Worm (Caenorhabditis elegans) whole organism, L4 larva: Measurements from ENCODE around the gene K07C5.13.

Source experiments
- F26F4.8 ChIP-seq: fragments of 200-800 bp; sonication (Bioruptor generic); conservative IDR thresholded peaks from 2 replicates; pipeline ENCODE4 v1.3.6; 2022; ENCODE audit warnings: missing genetic modification characterization, missing compliant biosample characterization
- Y105C5A.15 ChIP-seq: fragments of 200-800 bp; sonication (Bioruptor generic); IDR thresholded peaks from 2 replicates; pipeline ENCODE4 v1.3.6; 2022; ENCODE audit warnings: missing genetic modification characterization, missing compliant biosample characterization
- Y5F2A.4 ChIP-seq: fragments of 200-800 bp; sonication (Bioruptor generic); optimal IDR thresholded peaks from 2 replicates; lab custom pipeline; 2018; ENCODE audit warnings: mild to moderate bottlenecking, missing genetic modification characterization, missing compliant biosample characterization
- Y75B8A.6 ChIP-seq: fragments of 200-800 bp; sonication (Bioruptor generic); IDR thresholded peaks from 2 replicates; pipeline ENCODE4 v1.3.6; 2022; ENCODE audit warnings: missing genetic modification reagents, missing genetic modification characterization, missing compliant biosample characterization
- ZK546.5 ChIP-seq, 2 experiments: sonication (generic microtip); optimal IDR thresholded peaks; 2 replicates each; lab custom pipeline; 2017; ENCODE audit warnings: missing biosample characterization in 2 of 2, missing genetic modification characterization in 2 of 2
- ama-1 ChIP-seq: fragments of 150-350 bp; optimal IDR thresholded peaks from 2 replicates; lab custom pipeline; 2014; ENCODE audit warnings: inconsistent platforms, mixed read lengths
- arid-1 ChIP-seq: fragments of 200-800 bp; sonication (Bioruptor generic); conservative IDR thresholded peaks from 2 replicates; pipeline ENCODE4 v1.3.6; 2022; ENCODE audit warnings: missing genetic modification reagents, missing genetic modification characterization, missing compliant biosample characterization
- attf-4 ChIP-seq: sonication (generic microtip); optimal IDR thresholded peaks from 3 replicates; lab custom pipeline; 2017; ENCODE audit warnings: missing biosample characterization, missing genetic modification characterization
- ceh-28 ChIP-seq: fragments of 150-350 bp; optimal IDR thresholded peaks from 2 replicates; lab custom pipeline; 2014; ENCODE audit warnings: missing biosample characterization, missing genetic modification reagents, missing genetic modification characterization
- ceh-44 ChIP-seq: fragments of 200-800 bp; sonication (Bioruptor generic); IDR thresholded peaks from 2 replicates; pipeline ENCODE4 v1.3.6; 2022; ENCODE audit warnings: missing genetic modification reagents, missing genetic modification characterization, missing compliant biosample characterization
- ceh-62 ChIP-seq: sonication (generic microtip); optimal IDR thresholded peaks from 2 replicates; lab custom pipeline; 2017; ENCODE audit warnings: missing biosample characterization, missing genetic modification characterization
- ces-1 ChIP-seq: fragments of 150-350 bp; sonication (generic microtip); optimal IDR thresholded peaks from 4 replicates; lab custom pipeline; 2014; ENCODE audit warnings: missing biosample characterization, missing genetic modification reagents, missing genetic modification characterization
- ctbp-1 ChIP-seq: fragments of 200-800 bp; sonication (Bioruptor generic); IDR thresholded peaks from 2 replicates; pipeline ENCODE4 v1.3.6; 2022; ENCODE audit warnings: missing genetic modification reagents, missing genetic modification characterization, missing compliant biosample characterization
- daf-16 ChIP-seq, 3 experiments: sonication (generic microtip); optimal IDR thresholded peaks; 2 replicates each; lab custom pipeline; 2016 to 2017; ENCODE audit warnings: missing genetic modification characterization in 3 of 3, missing genetic modification reagents in 3 of 3, mild to moderate bottlenecking in 2 of 3, missing compliant biosample characterization in 2 of 3, missing biosample characterization in 1 of 3, moderate library complexity in 1 of 3
- daf-8 ChIP-seq: fragments of 200-800 bp; sonication (Bioruptor generic); IDR thresholded peaks from 2 replicates; pipeline ENCODE4 v1.3.6; 2022; ENCODE audit warnings: missing genetic modification characterization, missing compliant biosample characterization
- dmd-8 ChIP-seq: fragments of 200-800 bp; sonication (Bioruptor generic); IDR thresholded peaks from 2 replicates; pipeline ENCODE4 v1.3.6; 2022; ENCODE audit warnings: missing genetic modification characterization, missing compliant biosample characterization
- dmd-9 ChIP-seq: fragments of 200-800 bp; sonication (Bioruptor generic); IDR thresholded peaks from 2 replicates; pipeline ENCODE4 v1.3.6; 2022; ENCODE audit warnings: missing genetic modification reagents, missing genetic modification characterization, missing compliant biosample characterization
- duxl-1 ChIP-seq: sonication (generic microtip); optimal IDR thresholded peaks from 2 replicates; lab custom pipeline; 2016; ENCODE audit warnings: mild to moderate bottlenecking, missing genetic modification characterization, moderate library complexity, missing compliant biosample characterization; ENCODE audit not compliant: poor library complexity
- dve-1 ChIP-seq: sonication (generic microtip); optimal IDR thresholded peaks from 2 replicates; lab custom pipeline; 2017; ENCODE audit warnings: antibody characterized with exemption, mild to moderate bottlenecking, missing genetic modification characterization, missing compliant biosample characterization; ENCODE audit not compliant: insufficient read depth
- egl-27 ChIP-seq: sonication (generic microtip); optimal IDR thresholded peaks from 3 replicates; lab custom pipeline; 2017; ENCODE audit warnings: missing biosample characterization, missing genetic modification reagents, missing genetic modification characterization
- egl-43 ChIP-seq: fragments of 200-800 bp; sonication (Bioruptor generic); IDR thresholded peaks from 2 replicates; pipeline ENCODE4 v1.3.6; 2022; ENCODE audit warnings: missing genetic modification reagents, missing genetic modification characterization, missing compliant biosample characterization
- gei-8 ChIP-seq: fragments of 200-800 bp; sonication (Bioruptor generic); optimal IDR thresholded peaks from 2 replicates; lab custom pipeline; 2018; ENCODE audit warnings: mild to moderate bottlenecking, missing genetic modification characterization, missing compliant biosample characterization
- hlh-11 ChIP-seq: fragments of 200-800 bp; sonication (Bioruptor generic); optimal IDR thresholded peaks from 2 replicates; lab custom pipeline; 2018; ENCODE audit warnings: mild to moderate bottlenecking, missing genetic modification characterization, missing compliant biosample characterization
- jun-1 ChIP-seq: fragments of 150-350 bp; optimal IDR thresholded peaks from 2 replicates; lab custom pipeline; 2014; ENCODE audit warnings: missing biosample characterization, missing genetic modification reagents, missing genetic modification characterization
- lim-7 ChIP-seq: fragments of 200-800 bp; sonication (Bioruptor generic); IDR thresholded peaks from 2 replicates; pipeline ENCODE4 v1.3.6; 2022; ENCODE audit warnings: missing genetic modification characterization, missing compliant biosample characterization
- lin-13 ChIP-seq: fragments of 150-350 bp; optimal IDR thresholded peaks from 2 replicates; lab custom pipeline; 2014; ENCODE audit warnings: missing biosample characterization, missing genetic modification reagents, missing genetic modification characterization
- lin-15B ChIP-seq: fragments of 150-350 bp; sonication (generic microtip); optimal IDR thresholded peaks from 3 replicates; lab custom pipeline; 2014; ENCODE audit warnings: missing biosample characterization, missing genetic modification characterization
- lin-29 ChIP-seq: fragments of 200-800 bp; sonication (Bioruptor generic); IDR thresholded peaks from 2 replicates; pipeline ENCODE4 v1.3.6; 2022; ENCODE audit warnings: missing genetic modification reagents, missing genetic modification characterization, missing compliant biosample characterization
- lin-39 ChIP-seq: fragments of 150-350 bp; optimal IDR thresholded peaks from 2 replicates; lab custom pipeline; 2014; ENCODE audit warnings: missing biosample characterization, missing genetic modification reagents, missing genetic modification characterization
- madf-5 ChIP-seq, 2 experiments: fragments of 200-800 bp; sonication (Bioruptor generic); IDR thresholded peaks; 2 replicates each; pipeline ENCODE4 v1.3.6; 2022; ENCODE audit warnings: missing compliant biosample characterization in 2 of 2, missing genetic modification characterization in 2 of 2
- mdl-1 ChIP-seq, 2 experiments: fragments of 150-350 bp in 1 of 2; sonication (generic microtip) in 1 of 2; optimal IDR thresholded peaks; 2 replicates each; lab custom pipeline; 2014 to 2017; ENCODE audit warnings: missing biosample characterization in 2 of 2, missing genetic modification characterization in 2 of 2
- mdt-29 ChIP-seq: fragments of 200-800 bp; sonication (Bioruptor generic); IDR thresholded peaks from 2 replicates; pipeline ENCODE4 v1.3.6; 2022; ENCODE audit warnings: missing genetic modification reagents, missing genetic modification characterization, missing compliant biosample characterization
- nhr-10 ChIP-seq: fragments of 150-350 bp; optimal IDR thresholded peaks from 2 replicates; lab custom pipeline; 2014; ENCODE audit warnings: missing biosample characterization, missing genetic modification characterization
- nhr-237 ChIP-seq: sonication (generic microtip); optimal IDR thresholded peaks from 2 replicates; lab custom pipeline; 2017; ENCODE audit warnings: missing biosample characterization, missing genetic modification characterization
- nhr-28 ChIP-seq: fragments of 150-350 bp; optimal IDR thresholded peaks from 2 replicates; lab custom pipeline; 2014; ENCODE audit warnings: missing biosample characterization, missing genetic modification characterization
- nhr-42 ChIP-seq: fragments of 200-800 bp; sonication (Bioruptor generic); IDR thresholded peaks from 2 replicates; pipeline ENCODE4 v1.3.6; 2022; ENCODE audit warnings: missing genetic modification characterization, missing compliant biosample characterization
- nhr-48 ChIP-seq: sonication (generic microtip); optimal IDR thresholded peaks from 2 replicates; lab custom pipeline; 2016; ENCODE audit warnings: mild to moderate bottlenecking, missing genetic modification characterization, missing compliant biosample characterization
- nhr-6 ChIP-seq: fragments of 150-350 bp; optimal IDR thresholded peaks from 2 replicates; lab custom pipeline; 2014; ENCODE audit warnings: missing biosample characterization, missing genetic modification characterization
- php-3 ChIP-seq: fragments of 200-800 bp; sonication (Bioruptor generic); IDR thresholded peaks from 2 replicates; pipeline ENCODE4 v1.3.6; 2022; ENCODE audit warnings: missing genetic modification reagents, missing genetic modification characterization, missing compliant biosample characterization
- saeg-2 ChIP-seq: fragments of 200-800 bp; sonication (Bioruptor generic); IDR thresholded peaks from 2 replicates; pipeline ENCODE4 v1.3.6; 2022; ENCODE audit warnings: missing genetic modification reagents, missing genetic modification characterization, missing compliant biosample characterization
- skn-1 ChIP-seq: fragments of 150-350 bp; optimal IDR thresholded peaks from 2 replicates; lab custom pipeline; 2014; ENCODE audit warnings: missing biosample characterization, missing genetic modification characterization
- snpc-1.2 ChIP-seq: fragments of 200-800 bp; sonication (Bioruptor generic); IDR thresholded peaks from 2 replicates; pipeline ENCODE4 v1.3.6; 2022; ENCODE audit warnings: missing genetic modification reagents, missing genetic modification characterization, missing compliant biosample characterization
- spr-1 ChIP-seq: sonication (generic microtip); optimal IDR thresholded peaks from 2 replicates; lab custom pipeline; 2016; ENCODE audit warnings: mild to moderate bottlenecking, missing genetic modification characterization, missing compliant biosample characterization
- spr-3 ChIP-seq: fragments of 200-800 bp; sonication (Bioruptor generic); optimal IDR thresholded peaks from 2 replicates; lab custom pipeline; 2018; ENCODE audit warnings: mild to moderate bottlenecking, missing genetic modification characterization, missing compliant biosample characterization
- tag-97 ChIP-seq: fragments of 200-800 bp; sonication (Bioruptor generic); IDR thresholded peaks from 2 replicates; pipeline ENCODE4 v1.3.6; 2022; ENCODE audit warnings: missing genetic modification characterization, missing compliant biosample characterization
- unc-130 ChIP-seq: sonication (generic microtip); optimal IDR thresholded peaks from 2 replicates; lab custom pipeline; 2016; ENCODE audit warnings: missing genetic modification reagents, missing genetic modification characterization, missing compliant biosample characterization
- unc-62 ChIP-seq, 3 experiments: fragments of 150-350 bp in 1 of 3; sonication (generic microtip); optimal IDR thresholded peaks in 2 of 3; peaks in 1 of 3; 1 replicate in 1 of 3; 2 replicates in 2 of 3; lab custom pipeline; 2014 to 2017; ENCODE audit warnings: missing biosample characterization in 3 of 3, missing genetic modification characterization in 3 of 3, missing genetic modification reagents in 3 of 3, missing genotype in 1 of 3
- zfp-2 ChIP-seq: sonication (generic microtip); optimal IDR thresholded peaks from 2 replicates; lab custom pipeline; 2016; ENCODE audit warnings: mild to moderate bottlenecking, missing genetic modification characterization, missing compliant biosample characterization
- zfp-3 ChIP-seq: fragments of 200-800 bp; sonication (Bioruptor generic); conservative IDR thresholded peaks from 2 replicates; pipeline ENCODE4 v1.3.6; 2022; ENCODE audit warnings: missing genetic modification reagents, missing genetic modification characterization, missing compliant biosample characterization
- ztf-11 ChIP-seq: fragments of 150-350 bp; optimal IDR thresholded peaks from 2 replicates; lab custom pipeline; 2014; ENCODE audit warnings: missing biosample characterization, missing genetic modification characterization
- ztf-7 ChIP-seq: fragments of 150-350 bp; optimal IDR thresholded peaks from 2 replicates; lab custom pipeline; 2014; ENCODE audit warnings: missing biosample characterization, missing genetic modification characterization

The K07C5.13 gene

DNA sequence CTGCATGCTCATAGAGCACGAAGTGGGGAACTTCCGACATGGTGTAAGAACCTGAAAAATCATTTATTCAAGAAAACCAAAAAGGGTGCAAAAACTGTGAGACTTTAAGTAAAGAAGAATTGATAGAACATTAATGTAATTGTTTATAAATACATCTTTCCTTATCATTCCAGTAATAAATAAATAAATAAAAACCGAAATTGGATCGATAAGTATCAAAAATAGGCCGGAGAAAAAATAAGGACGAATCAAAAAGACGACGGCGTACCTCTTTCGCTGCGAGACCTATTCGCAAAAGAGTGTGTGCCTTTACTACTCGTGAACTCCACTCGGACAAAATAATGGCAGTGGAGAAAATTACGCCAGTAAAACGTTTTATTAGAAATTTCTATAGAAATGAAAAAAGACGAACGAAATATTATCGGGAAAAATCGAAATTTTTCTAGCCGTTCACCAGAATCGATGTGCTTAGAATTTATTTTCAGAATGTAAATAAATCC, 11.1 kb downstream of the K07C5.13 start, which contains the start of gene nol-56:
nol-56 (minus strand) TSS at position 51 of the 500 bp plus-strand sequence.
- TF ChIP-seq skn-1 (tag; lab: Kevin White, UChicago) (no peak), lim-7 (GFP tag; lab: Robert Waterston, UW) (no peak), egl-43 (GFP tag; lab: Robert Waterston, UW) (no peak), ceh-44 (GFP tag; lab: Robert Waterston, UW) (no peak), zfp-2 (peak; percentile 22), unc-62 (GFP tag; optimal IDR thresholded peaks at IDR 0.05 in 1 of 2; lab: Kevin White, UChicago) (no peak), unc-62 (tag; optimal IDR thresholded peaks at IDR 0.05; lab: Kevin White, UChicago) (no peak), spr-3 (GFP tag; lab: Kevin White, UChicago) (no peak), nhr-6 (peak; percentile 62), mdl-1 (tag; optimal IDR thresholded peaks at IDR 0.05; lab: Kevin White, UChicago) (peak in 1 of 2 experiments; percentile 36), dmd-9 (GFP tag; lab: Robert Waterston, UW) (0 out of 2 replicates have a peak, but pooled peaks have one; percentile 57), ztf-11 (tag; lab: Kevin White, UChicago) (no peak), ztf-7 (peak; percentile 62), nhr-28 (peak; percentile 60), tag-97 (GFP tag; lab: Robert Waterston, UW) (no peak), unc-130 (GFP tag; lab: Kevin White, UChicago) (peak; percentile 64), zfp-3 (GFP tag; lab: Robert Waterston, UW) (no peak), ceh-28 (tag; lab: Kevin White, UChicago) (no peak), hlh-11 (tag; lab: Kevin White, UChicago) (no peak), F26F4.8 (no peak), saeg-2 (no peak), nhr-10 (tag; lab: Kevin White, UChicago) (no peak), madf-5 (GFP tag; IDR thresholded peaks at IDR 0.05; lab: Robert Waterston, UW) (no peak), gei-8 (GFP tag; lab: Kevin White, UChicago) (no peak), daf-8 (GFP tag; lab: Robert Waterston, UW) (no peak), Y105C5A.15 (GFP tag; lab: Robert Waterston, UW) (no peak), nhr-237 (tag; lab: Kevin White, UChicago) (no peak), php-3 (no peak), lin-29 (GFP tag; lab: Robert Waterston, UW) (no peak), ZK546.5 (tag; optimal IDR thresholded peaks at IDR 0.05; lab: Kevin White, UChicago) (peak in 1 of 2 experiments; percentile 24), dmd-8 (GFP tag; lab: Robert Waterston, UW) (no peak), duxl-1 (tag; lab: Kevin White, UChicago) (peak; percentile 36), attf-4 (tag; lab: Kevin White, UChicago) (no peak), spr-1 (tag; lab: Kevin White, UChicago) (peak; percentile 52), ceh-62 (tag; lab: Kevin White, UChicago) (no peak), arid-1 (GFP tag; lab: Robert Waterston, UW) (no peak), nhr-48 (tag; lab: Kevin White, UChicago) (peak; percentile 27), Y75B8A.6 (no peak), ama-1 (lab: Kevin White, UChicago) (no peak), snpc-1.2 (no peak), nhr-42 (GFP tag; lab: Robert Waterston, UW) (0 out of 2 replicates have a peak, but pooled peaks have one; percentile 8), jun-1 (tag; lab: Kevin White, UChicago) (no peak), Y5F2A.4 (no peak), ctbp-1 (GFP tag; lab: Robert Waterston, UW) (0 out of 2 replicates have a peak, but pooled peaks have one; percentile 36), lin-39 (tag; lab: Kevin White, UChicago) (no peak), lin-13 (peak; percentile 52), lin-15B (tag; lab: Kevin White, UChicago) (no peak), egl-27 (tag; lab: Kevin White, UChicago) (no peak), dve-1 (peak; percentile 82), ces-1 (GFP tag; lab: Kevin White, UChicago) (no peak), mdt-29 (GFP tag; lab: Robert Waterston, UW) (no peak), daf-16 (GFP tag; optimal IDR thresholded peaks at IDR 0.05; lab: Kevin White, UChicago) (peak in 1 of 2 experiments; percentile 4), daf-16 (tag; optimal IDR thresholded peaks at IDR 0.05; lab: Kevin White, UChicago) (peak; percentile 62)
